Worm (Caenorhabditis elegans) whole organism, L4 larva: ENCODE results near the gene pap-2.
A peak's percentile ranks its signal among the peaks of the same experiment; 100 is the strongest.

ENCODE experiments used
- D1046.2 ChIP-seq: fragments of 200-800 bp; sonication (Bioruptor generic); IDR thresholded peaks from 2 replicates; pipeline ENCODE4 v1.3.6; 2022; ENCODE audit warnings: missing genetic modification characterization, missing compliant biosample characterization
- T20F7.1 ChIP-seq: fragments of 200-800 bp; sonication (Bioruptor generic); optimal IDR thresholded peaks from 2 replicates; lab custom pipeline; 2018; ENCODE audit warnings: mild to moderate bottlenecking, missing genetic modification characterization, missing compliant biosample characterization
- T26A8.4 ChIP-seq: fragments of 200-800 bp; sonication (Bioruptor generic); IDR thresholded peaks from 2 replicates; pipeline ENCODE4 v1.3.6; 2022; ENCODE audit warnings: missing genetic modification characterization, missing compliant biosample characterization
- Y48G9A.11 ChIP-seq: fragments of 200-800 bp; sonication (Bioruptor generic); IDR thresholded peaks from 2 replicates; pipeline ENCODE4 v1.3.6; 2022; ENCODE audit warnings: missing genetic modification reagents, missing genetic modification characterization, missing compliant biosample characterization
- ZK546.5 ChIP-seq, 2 experiments: sonication (generic microtip); optimal IDR thresholded peaks; 2 replicates each; lab custom pipeline; 2017; ENCODE audit warnings: missing biosample characterization in 2 of 2, missing genetic modification characterization in 2 of 2
- aha-1 ChIP-seq: fragments of 150-350 bp; peaks from one replicate; lab custom pipeline; 2014; ENCODE audit warnings: missing biosample characterization, missing genetic modification characterization
- aly-2 ChIP-seq: sonication (generic microtip); optimal IDR thresholded peaks from 2 replicates; lab custom pipeline; 2018; ENCODE audit warnings: missing biosample characterization, missing genetic modification characterization
- ama-1 ChIP-seq: fragments of 150-350 bp; optimal IDR thresholded peaks from 2 replicates; lab custom pipeline; 2014; ENCODE audit warnings: inconsistent platforms, mixed read lengths
- attf-4 ChIP-seq: sonication (generic microtip); optimal IDR thresholded peaks from 3 replicates; lab custom pipeline; 2017; ENCODE audit warnings: missing biosample characterization, missing genetic modification characterization
- ceh-20 ChIP-seq: fragments of 200-800 bp; sonication (Bioruptor generic); IDR thresholded peaks from 2 replicates; pipeline ENCODE4 v1.3.6; 2022; ENCODE audit warnings: missing genetic modification reagents, missing genetic modification characterization, missing compliant biosample characterization
- ceh-62 ChIP-seq: sonication (generic microtip); optimal IDR thresholded peaks from 2 replicates; lab custom pipeline; 2017; ENCODE audit warnings: missing biosample characterization, missing genetic modification characterization
- ceh-82 ChIP-seq: sonication (generic microtip); optimal IDR thresholded peaks from 2 replicates; lab custom pipeline; 2017; ENCODE audit warnings: missing biosample characterization, missing genetic modification characterization
- cey-2 ChIP-seq: sonication (generic microtip); optimal IDR thresholded peaks from 3 replicates; lab custom pipeline; 2017; ENCODE audit warnings: missing genetic modification characterization, mild to moderate bottlenecking, missing compliant biosample characterization, antibody characterized with exemption, borderline replicate concordance; ENCODE audit not compliant: insufficient read depth
- ctbp-1 ChIP-seq: fragments of 200-800 bp; sonication (Bioruptor generic); IDR thresholded peaks from 2 replicates; pipeline ENCODE4 v1.3.6; 2022; ENCODE audit warnings: missing genetic modification reagents, missing genetic modification characterization, missing compliant biosample characterization
- daf-16 ChIP-seq, 3 experiments: sonication (generic microtip); optimal IDR thresholded peaks; 2 replicates each; lab custom pipeline; 2016 to 2017; ENCODE audit warnings: missing genetic modification characterization in 3 of 3, missing genetic modification reagents in 3 of 3, mild to moderate bottlenecking in 2 of 3, missing compliant biosample characterization in 2 of 3, missing biosample characterization in 1 of 3, moderate library complexity in 1 of 3
- daf-8 ChIP-seq: fragments of 200-800 bp; sonication (Bioruptor generic); IDR thresholded peaks from 2 replicates; pipeline ENCODE4 v1.3.6; 2022; ENCODE audit warnings: missing genetic modification characterization, missing compliant biosample characterization
- dmd-9 ChIP-seq: fragments of 200-800 bp; sonication (Bioruptor generic); IDR thresholded peaks from 2 replicates; pipeline ENCODE4 v1.3.6; 2022; ENCODE audit warnings: missing genetic modification reagents, missing genetic modification characterization, missing compliant biosample characterization
- dve-1 ChIP-seq: sonication (generic microtip); optimal IDR thresholded peaks from 2 replicates; lab custom pipeline; 2017; ENCODE audit warnings: antibody characterized with exemption, mild to moderate bottlenecking, missing genetic modification characterization, missing compliant biosample characterization; ENCODE audit not compliant: insufficient read depth
- fos-1 ChIP-seq: fragments of 150-350 bp; optimal IDR thresholded peaks from 2 replicates; lab custom pipeline; 2014; ENCODE audit warnings: missing biosample characterization, missing genetic modification characterization
- hif-1 ChIP-seq, 2 experiments: sonication (generic microtip); optimal IDR thresholded peaks; 2 replicates each; lab custom pipeline; 2016 to 2017; ENCODE audit warnings: missing compliant biosample characterization in 2 of 2, missing genetic modification characterization in 2 of 2, missing genetic modification reagents in 2 of 2, missing genotype in 2 of 2, mild to moderate bottlenecking in 1 of 2
- hmg-1.1 ChIP-seq: fragments of 200-800 bp; sonication (Bioruptor generic); IDR thresholded peaks from 2 replicates; pipeline ENCODE4 v1.3.6; 2022; ENCODE audit warnings: missing genetic modification reagents, missing genetic modification characterization, missing compliant biosample characterization
- lim-7 ChIP-seq: fragments of 200-800 bp; sonication (Bioruptor generic); IDR thresholded peaks from 2 replicates; pipeline ENCODE4 v1.3.6; 2022; ENCODE audit warnings: missing genetic modification characterization, missing compliant biosample characterization
- lin-1 ChIP-seq: fragments of 200-800 bp; sonication (Bioruptor generic); IDR thresholded peaks from 2 replicates; pipeline ENCODE4 v1.3.6; 2022; ENCODE audit warnings: missing genetic modification reagents, missing genetic modification characterization, missing compliant biosample characterization
- lin-38 ChIP-seq: fragments of 200-800 bp; sonication (Bioruptor generic); IDR thresholded peaks from 2 replicates; pipeline ENCODE4 v1.3.6; 2022; ENCODE audit warnings: missing genetic modification reagents, missing genetic modification characterization, missing compliant biosample characterization
- lin-39 ChIP-seq: fragments of 150-350 bp; optimal IDR thresholded peaks from 2 replicates; lab custom pipeline; 2014; ENCODE audit warnings: missing biosample characterization, missing genetic modification reagents, missing genetic modification characterization
- lsy-2 ChIP-seq, 2 experiments: fragments of 150-350 bp in 1 of 2; sonication (generic microtip) in 1 of 2; optimal IDR thresholded peaks; 2 replicates each; lab custom pipeline; 2014 to 2017; ENCODE audit warnings: missing biosample characterization in 2 of 2, missing genetic modification characterization in 2 of 2
- mdl-1 ChIP-seq, 2 experiments: fragments of 150-350 bp in 1 of 2; sonication (generic microtip) in 1 of 2; optimal IDR thresholded peaks; 2 replicates each; lab custom pipeline; 2014 to 2017; ENCODE audit warnings: missing biosample characterization in 2 of 2, missing genetic modification characterization in 2 of 2
- mep-1 ChIP-seq: fragments of 150-350 bp; sonication (generic microtip); optimal IDR thresholded peaks from 3 replicates; lab custom pipeline; 2014; ENCODE audit warnings: missing biosample characterization, missing genetic modification characterization
- mes-2 ChIP-seq: sonication (generic microtip); optimal IDR thresholded peaks from 2 replicates; lab custom pipeline; 2016; ENCODE audit warnings: missing genotype, mild to moderate bottlenecking, missing genetic modification characterization, missing compliant biosample characterization; ENCODE audit not compliant: poor library complexity, severe bottlenecking
- mxl-2 ChIP-seq: fragments of 200-800 bp; sonication (Bioruptor generic); conservative IDR thresholded peaks from 2 replicates; pipeline ENCODE4 v1.3.6; 2022; ENCODE audit warnings: missing genetic modification reagents, missing genetic modification characterization, missing compliant biosample characterization
- mxl-3 ChIP-seq: fragments of 200-800 bp; sonication (Bioruptor generic); optimal IDR thresholded peaks from 2 replicates; lab custom pipeline; 2018; ENCODE audit warnings: mild to moderate bottlenecking, missing genetic modification characterization, missing compliant biosample characterization
- nhr-11 ChIP-seq: fragments of 150-350 bp; optimal IDR thresholded peaks from 2 replicates; lab custom pipeline; 2014; ENCODE audit warnings: missing biosample characterization, missing genetic modification characterization
- nhr-28 ChIP-seq: fragments of 150-350 bp; optimal IDR thresholded peaks from 2 replicates; lab custom pipeline; 2014; ENCODE audit warnings: missing biosample characterization, missing genetic modification characterization
- nhr-41 ChIP-seq: fragments of 200-800 bp; sonication (Bioruptor generic); IDR thresholded peaks from 2 replicates; pipeline ENCODE4 v1.3.6; 2022; ENCODE audit warnings: missing genetic modification reagents, missing genetic modification characterization, missing compliant biosample characterization
- nhr-42 ChIP-seq: fragments of 200-800 bp; sonication (Bioruptor generic); IDR thresholded peaks from 2 replicates; pipeline ENCODE4 v1.3.6; 2022; ENCODE audit warnings: missing genetic modification characterization, missing compliant biosample characterization
- php-3 ChIP-seq: fragments of 200-800 bp; sonication (Bioruptor generic); IDR thresholded peaks from 2 replicates; pipeline ENCODE4 v1.3.6; 2022; ENCODE audit warnings: missing genetic modification reagents, missing genetic modification characterization, missing compliant biosample characterization
- rbr-2 ChIP-seq: sonication (generic microtip); optimal IDR thresholded peaks from 2 replicates; lab custom pipeline; 2016; ENCODE audit warnings: missing genotype, missing genetic modification characterization, missing compliant biosample characterization
- saeg-2 ChIP-seq: fragments of 200-800 bp; sonication (Bioruptor generic); IDR thresholded peaks from 2 replicates; pipeline ENCODE4 v1.3.6; 2022; ENCODE audit warnings: missing genetic modification reagents, missing genetic modification characterization, missing compliant biosample characterization
- snpc-1.2 ChIP-seq: fragments of 200-800 bp; sonication (Bioruptor generic); IDR thresholded peaks from 2 replicates; pipeline ENCODE4 v1.3.6; 2022; ENCODE audit warnings: missing genetic modification reagents, missing genetic modification characterization, missing compliant biosample characterization
- snpc-4 ChIP-seq: fragments of 150-350 bp; optimal IDR thresholded peaks from 2 replicates; lab custom pipeline; 2014; ENCODE audit warnings: missing biosample characterization, missing genetic modification characterization
- tag-97 ChIP-seq: fragments of 200-800 bp; sonication (Bioruptor generic); IDR thresholded peaks from 2 replicates; pipeline ENCODE4 v1.3.6; 2022; ENCODE audit warnings: missing genetic modification characterization, missing compliant biosample characterization
- unc-130 ChIP-seq: sonication (generic microtip); optimal IDR thresholded peaks from 2 replicates; lab custom pipeline; 2016; ENCODE audit warnings: missing genetic modification reagents, missing genetic modification characterization, missing compliant biosample characterization
- unc-62 ChIP-seq, 3 experiments: fragments of 150-350 bp in 1 of 3; sonication (generic microtip); optimal IDR thresholded peaks in 2 of 3; peaks in 1 of 3; 1 replicate in 1 of 3; 2 replicates in 2 of 3; lab custom pipeline; 2014 to 2017; ENCODE audit warnings: missing biosample characterization in 3 of 3, missing genetic modification characterization in 3 of 3, missing genetic modification reagents in 3 of 3, missing genotype in 1 of 3
- zfp-3 ChIP-seq: fragments of 200-800 bp; sonication (Bioruptor generic); conservative IDR thresholded peaks from 2 replicates; pipeline ENCODE4 v1.3.6; 2022; ENCODE audit warnings: missing genetic modification reagents, missing genetic modification characterization, missing compliant biosample characterization
- zip-2 ChIP-seq: fragments of 150-350 bp; optimal IDR thresholded peaks from 2 replicates; lab custom pipeline; 2014; ENCODE audit warnings: missing biosample characterization, missing genetic modification characterization
- ztf-11 ChIP-seq: fragments of 150-350 bp; optimal IDR thresholded peaks from 2 replicates; lab custom pipeline; 2014; ENCODE audit warnings: missing biosample characterization, missing genetic modification characterization

Gene pap-2

DNA sequence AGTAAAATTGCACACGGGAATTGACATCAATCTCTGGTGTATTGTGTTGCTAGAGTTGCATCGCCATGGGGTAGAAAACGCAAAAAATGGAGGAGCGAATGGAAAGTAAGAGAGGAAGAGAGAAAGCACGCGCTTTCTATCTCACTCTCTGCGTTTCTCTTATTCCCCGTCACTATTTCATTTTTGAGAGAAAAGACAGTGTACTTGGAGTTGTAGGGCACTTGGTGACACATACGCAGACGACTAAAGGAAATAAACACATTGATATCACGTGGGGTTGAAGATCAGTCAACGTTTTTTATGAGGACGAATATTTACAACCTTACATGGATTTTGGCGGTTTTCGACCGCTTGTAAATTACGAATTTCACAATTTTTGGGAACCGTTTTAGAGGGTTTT is 5.8 kb downstream of the pap-2 start (continued):
- no peak for TF ChIP-seq unc-130 (GFP tag; lab: Kevin White, UChicago)
- TF ChIP-seq ztf-11 (tag; lab: Kevin White, UChicago), result no peak
- TF ChIP-seq ZK546.5 (tag; optimal IDR thresholded peaks at IDR 0.05; lab: Kevin White, UChicago), result no peak
- TF ChIP-seq Y48G9A.11 (GFP tag; lab: Robert Waterston, UW), result no peak
- TF ChIP-seq cey-2 (tag; lab: Kevin White, UChicago), result peak; percentile 79
- no peak for TF ChIP-seq daf-8 (GFP tag; lab: Robert Waterston, UW)
- TF ChIP-seq php-3 (GFP tag; lab: Robert Waterston, UW), result peak; percentile 84
- peak; percentile 76; the same call in 1 of the 2 replicates for TF ChIP-seq nhr-42 (GFP tag; lab: Robert Waterston, UW)
- no peak for TF ChIP-seq lim-7 (GFP tag; lab: Robert Waterston, UW)
- peak; percentile 61 for TF ChIP-seq ama-1 (lab: Kevin White, UChicago)
- peak; percentile 37 for TF ChIP-seq zip-2 (tag; lab: Kevin White, UChicago)
- no peak for TF ChIP-seq nhr-41 (GFP tag; lab: Robert Waterston, UW)
- peak; percentile 88 for TF ChIP-seq hmg-1.1 (GFP tag; lab: Robert Waterston, UW)
- no peak for TF ChIP-seq D1046.2 (GFP tag; lab: Robert Waterston, UW)
- TF ChIP-seq ceh-20 (GFP tag; lab: Robert Waterston, UW), result peak; percentile 85

DNA sequence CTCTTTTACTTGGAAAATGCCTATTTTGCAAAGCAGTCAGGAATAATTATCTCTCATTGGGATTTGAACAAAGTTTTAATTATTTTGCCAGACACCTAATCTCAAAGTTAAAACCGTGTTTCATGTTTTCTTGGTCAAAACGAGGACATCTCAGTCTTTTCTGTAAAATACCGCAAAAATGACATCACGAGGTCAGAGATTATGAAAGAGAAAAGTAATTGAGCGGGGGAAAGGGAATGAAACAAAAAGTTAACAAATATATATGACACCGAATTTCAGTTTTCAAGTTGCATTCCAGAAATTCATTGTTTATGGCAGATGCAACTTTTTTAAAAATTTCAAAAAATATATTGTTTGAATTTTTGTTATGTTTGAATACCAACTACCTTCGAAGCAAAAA is 6.6 kb downstream of the pap-2 start:
- TF ChIP-seq T20F7.1 (GFP tag; lab: Kevin White, UChicago) (no peak), mep-1 (tag; lab: Kevin White, UChicago) (peak; percentile 4), ceh-82 (no peak), tag-97 (GFP tag; lab: Robert Waterston, UW) (no peak), ZK546.5 (tag; optimal IDR thresholded peaks at IDR 0.05; lab: Kevin White, UChicago) (no peak), aha-1 (tag; lab: Kevin White, UChicago) (peak; percentile 89), dmd-9 (GFP tag; lab: Robert Waterston, UW) (no peak), fos-1 (tag; lab: Kevin White, UChicago) (no peak), zfp-3 (no peak), rbr-2 (no peak), dve-1 (tag; lab: Kevin White, UChicago) (peak; percentile 46), ctbp-1 (no peak), lin-39 (tag; lab: Kevin White, UChicago) (no peak), ztf-11 (tag; lab: Kevin White, UChicago) (no peak), mxl-3 (GFP tag; lab: Kevin White, UChicago) (no peak)

DNA sequence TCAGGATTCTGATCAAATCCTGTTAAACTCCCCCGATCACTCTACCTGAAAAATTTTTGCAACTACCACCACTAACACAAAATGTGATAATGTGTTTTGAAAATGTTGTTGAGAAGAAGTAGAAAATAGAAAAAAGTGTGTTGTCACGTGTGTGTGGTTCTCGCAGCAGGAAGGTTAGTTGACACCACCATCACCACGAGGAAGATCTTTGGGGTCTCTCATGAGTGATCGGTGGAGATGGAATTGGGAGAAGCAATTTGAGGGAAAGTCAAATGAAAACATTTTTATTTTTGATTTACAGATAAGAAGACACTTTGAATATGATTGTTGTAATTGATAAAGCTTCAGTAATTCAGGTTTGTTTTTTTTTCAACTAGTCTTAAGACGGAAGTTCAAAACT is 7.5 kb downstream of the pap-2 start:
- TF ChIP-seq mdl-1 (tag; optimal IDR thresholded peaks at IDR 0.05; lab: Kevin White, UChicago), result peak; percentile 79 to 83
- TF ChIP-seq nhr-11 (tag; lab: Kevin White, UChicago), result peak; percentile 82
- no peak for TF ChIP-seq lin-1 (GFP tag; lab: Robert Waterston, UW)
- no peak for TF ChIP-seq T20F7.1 (GFP tag; lab: Kevin White, UChicago)
- no peak for TF ChIP-seq ceh-20 (GFP tag; lab: Robert Waterston, UW)
- TF ChIP-seq unc-62 (GFP tag; optimal IDR thresholded peaks at IDR 0.05 in 1 of 2; lab: Kevin White, UChicago), result peak in 1 of 2 experiments; percentile 54
- TF ChIP-seq unc-62 (tag; optimal IDR thresholded peaks at IDR 0.05; lab: Kevin White, UChicago), result no peak
- peak; percentile 94 for TF ChIP-seq aha-1 (tag; lab: Kevin White, UChicago)
- TF ChIP-seq ceh-62, result no peak
- TF ChIP-seq hif-1 (tag; optimal IDR thresholded peaks at IDR 0.05; lab: Kevin White, UChicago), result peak in 1 of 2 experiments; percentile 42
- peak; percentile 35 for TF ChIP-seq cey-2 (tag; lab: Kevin White, UChicago)
- peak in 1 of 2 experiments; percentile 83 for TF ChIP-seq daf-16 (GFP tag; optimal IDR thresholded peaks at IDR 0.05; lab: Kevin White, UChicago)
- TF ChIP-seq daf-16 (tag; optimal IDR thresholded peaks at IDR 0.05; lab: Kevin White, UChicago), result peak; percentile 62
- TF ChIP-seq mep-1 (tag; lab: Kevin White, UChicago), result peak; percentile 49
- no peak for TF ChIP-seq snpc-4
- TF ChIP-seq dve-1 (tag; lab: Kevin White, UChicago), result peak; percentile 79
- no peak for TF ChIP-seq attf-4 (tag; lab: Kevin White, UChicago)
- TF ChIP-seq saeg-2, result no peak
- no peak for TF ChIP-seq aly-2 (tag; lab: Kevin White, UChicago)
- no peak for TF ChIP-seq nhr-41 (GFP tag; lab: Robert Waterston, UW)
- TF ChIP-seq mes-2 (tag; lab: Kevin White, UChicago), result no peak
- TF ChIP-seq T26A8.4 (GFP tag; lab: Robert Waterston, UW), result no peak
- TF ChIP-seq lsy-2 (tag; optimal IDR thresholded peaks at IDR 0.05; lab: Kevin White, UChicago), result peak; percentile 18 to 61
- no peak for TF ChIP-seq snpc-1.2 (GFP tag; lab: Robert Waterston, UW)
- no peak for TF ChIP-seq zfp-3
- TF ChIP-seq nhr-28, result peak; percentile 66
- TF ChIP-seq mxl-2 (GFP tag; lab: Robert Waterston, UW), result no peak
- TF ChIP-seq mxl-3 (GFP tag; lab: Kevin White, UChicago), result peak; percentile 32
- TF ChIP-seq lin-38 (GFP tag; lab: Robert Waterston, UW), result no peak
